Fruit fly (Drosophila melanogaster): ENCODE results near the gene pygo.

DNA sequence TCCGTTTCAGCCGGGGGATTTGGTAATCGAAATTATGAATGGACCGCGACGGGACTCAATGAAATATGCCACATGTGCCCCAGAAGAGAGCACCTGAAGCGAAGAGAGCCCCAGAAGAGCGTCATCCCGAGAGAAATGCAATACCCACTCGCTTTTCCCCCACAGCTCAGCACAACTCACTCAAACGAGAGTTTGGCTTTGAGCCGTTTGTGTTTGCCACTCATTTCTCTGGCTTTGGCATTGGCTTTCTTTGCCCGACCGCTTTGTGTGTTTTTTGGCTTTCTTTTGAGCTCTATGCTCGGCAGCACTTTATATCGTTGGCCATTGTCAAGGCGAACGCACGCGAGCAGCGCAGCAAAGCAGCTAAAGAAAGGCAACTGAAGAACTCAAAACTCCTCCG lies 37.8 kb downstream of the pygo start, which contains the start of gene nyo:
- TF ChIP-seq CG7045 (GFP tag; optimal IDR thresholded peaks at IDR 0.05) (no peak), tj (GFP tag; optimal IDR thresholded peaks at IDR 0.05) (no peak), kay (GFP tag; ENCODE audit: borderline replicate concordance) (no peak), CG33017 (tag; optimal IDR thresholded peaks at IDR 0.05) (no peak), CG12768 (GFP tag; optimal IDR thresholded peaks at IDR 0.05) (no peak), ovo (GFP tag; optimal IDR thresholded peaks at IDR 0.05) (no peak), CG7101 (tag; optimal IDR thresholded peaks at IDR 0.05) (no peak)
